Fruit fly (Drosophila melanogaster) whole organism, embryonic: ENCODE data around the gene Snx27.

Experiments
- B-H1 ChIP-seq: fragments of 200-800 bp; sonication (Bioruptor generic); IDR thresholded peaks from 3 replicates; pipeline ENCODE4 v1.3.6; 2022; ENCODE audit warnings: missing biosample characterization, missing genetic modification characterization
- Blimp-1 ChIP-seq: fragments of 200-800 bp; sonication (Bioruptor generic); optimal IDR thresholded peaks from 3 replicates; lab custom pipeline; 2018; ENCODE audit warnings: missing biosample characterization, missing genetic modification characterization, mild to moderate bottlenecking, moderate library complexity, missing genetic modification reagents
- CG10431 ChIP-seq: fragments of 200-800 bp; sonication (Bioruptor generic); optimal IDR thresholded peaks from 3 replicates; lab custom pipeline; 2018; ENCODE audit warnings: missing biosample characterization, mild to moderate bottlenecking, missing genetic modification characterization
- CG12236 ChIP-seq: fragments of 200-800 bp; sonication (Bioruptor generic); optimal IDR thresholded peaks from 2 replicates; lab custom pipeline; 2016; ENCODE audit warnings: missing biosample characterization, missing genetic modification characterization
- CG13624 ChIP-seq: fragments of 200-800 bp; sonication (Bioruptor generic); optimal IDR thresholded peaks from 2 replicates; lab custom pipeline; 2016; ENCODE audit warnings: missing biosample characterization, missing genetic modification characterization
- CG14710 ChIP-seq: fragments of 200-800 bp; sonication (Bioruptor generic); optimal IDR thresholded peaks from 3 replicates; lab custom pipeline; 2019; ENCODE audit warnings: missing biosample characterization, mild to moderate bottlenecking, missing genetic modification characterization, moderate library complexity
- CG14860 ChIP-seq: fragments of 200-800 bp; sonication (Bioruptor generic); IDR thresholded peaks from 3 replicates; pipeline ENCODE4 v1.3.6; 2022; ENCODE audit warnings: missing biosample characterization, missing genetic modification characterization; ENCODE audit not compliant: partially characterized antibody
- CG17328 ChIP-seq: fragments of 200-800 bp; sonication (Bioruptor generic); IDR thresholded peaks from 2 replicates; pipeline ENCODE4 v1.3.6; 2022; ENCODE audit warnings: missing biosample characterization, missing genetic modification characterization
- CG18619 ChIP-seq: fragments of 200-800 bp; sonication (Bioruptor generic); optimal IDR thresholded peaks from 3 replicates; lab custom pipeline; 2017; ENCODE audit warnings: missing biosample characterization, mild to moderate bottlenecking, missing genetic modification characterization
- CG2199 ChIP-seq: fragments of 200-800 bp; sonication (Bioruptor generic); IDR thresholded peaks from 3 replicates; pipeline ENCODE4 v1.3.6; 2022; ENCODE audit warnings: missing biosample characterization, missing genetic modification characterization
- CG31388 ChIP-seq: fragments of 200-800 bp; sonication (Bioruptor generic); optimal IDR thresholded peaks from 2 replicates; lab custom pipeline; 2016; ENCODE audit warnings: missing biosample characterization, missing genetic modification characterization
- CG32772 ChIP-seq: fragments of 200-800 bp; sonication (Bioruptor generic); IDR thresholded peaks from 2 replicates; pipeline ENCODE4 v1.3.6; 2022; ENCODE audit warnings: missing biosample characterization, missing genetic modification characterization
- CG33557 ChIP-seq: fragments of 200-800 bp; sonication (Bioruptor generic); optimal IDR thresholded peaks from 2 replicates; lab custom pipeline; 2019; ENCODE audit warnings: missing biosample characterization, mild to moderate bottlenecking, missing genetic modification characterization, moderate library complexity
- CG34224 ChIP-seq: fragments of 200-800 bp; sonication (Bioruptor generic); IDR thresholded peaks from 3 replicates; pipeline ENCODE4 v1.3.6; 2022; ENCODE audit warnings: missing biosample characterization, missing genetic modification characterization; ENCODE audit not compliant: partially characterized antibody
- CG3995 ChIP-seq: fragments of 200-800 bp; sonication (Bioruptor generic); optimal IDR thresholded peaks from 3 replicates; lab custom pipeline; 2016; ENCODE audit warnings: missing biosample characterization, missing genetic modification characterization
- CG4617 ChIP-seq: fragments of 200-800 bp; sonication (Bioruptor generic); optimal IDR thresholded peaks from 3 replicates; lab custom pipeline; 2016; ENCODE audit warnings: missing biosample characterization, missing genetic modification characterization, borderline replicate concordance
- CG6791 ChIP-seq: fragments of 200-800 bp; sonication (Bioruptor generic); IDR thresholded peaks from 3 replicates; pipeline ENCODE4 v1.3.6; 2022; ENCODE audit warnings: missing biosample characterization, missing genetic modification characterization; ENCODE audit not compliant: partially characterized antibody
- CG6813 ChIP-seq: fragments of 200-800 bp; sonication (Bioruptor generic); optimal IDR thresholded peaks from 2 replicates; lab custom pipeline; 2017; ENCODE audit warnings: missing biosample characterization, missing genetic modification characterization, mild to moderate bottlenecking, moderate library complexity, missing genetic modification reagents
- CG8359 ChIP-seq: fragments of 200-800 bp; sonication (Bioruptor generic); optimal IDR thresholded peaks from 2 replicates; lab custom pipeline; 2017; ENCODE audit warnings: missing biosample characterization, mild to moderate bottlenecking, missing genetic modification characterization, borderline replicate concordance
- HLHmδ ChIP-seq: fragments of 200-800 bp; sonication (Bioruptor generic); optimal IDR thresholded peaks from 2 replicates; lab custom pipeline; 2018; ENCODE audit warnings: missing biosample characterization, mild to moderate bottlenecking, missing genetic modification characterization, moderate library complexity
- Hr78 ChIP-seq, 2 experiments: fragments of 200-800 bp in 1 of 2; fragments of >200 bp in 1 of 2; sonication (Bioruptor generic) in 1 of 2; optimal IDR thresholded peaks; 2 replicates each; lab custom pipeline; 2017 to 2019; ENCODE audit warnings: missing biosample characterization in 2 of 2, missing genetic modification characterization in 2 of 2, mild to moderate bottlenecking in 1 of 2, moderate library complexity in 1 of 2
- Mes4 ChIP-seq: fragments of 200-800 bp; sonication (Bioruptor generic); optimal IDR thresholded peaks from 2 replicates; lab custom pipeline; 2016; ENCODE audit warnings: missing biosample characterization, missing genetic modification characterization
- NFAT ChIP-seq: fragments of 200-800 bp; sonication (Bioruptor generic); IDR thresholded peaks from 2 replicates; pipeline ENCODE4 v1.3.6; 2022; ENCODE audit warnings: missing biosample characterization, missing genetic modification characterization
- Neu2 ChIP-seq: fragments of 200-800 bp; sonication (Bioruptor generic); optimal IDR thresholded peaks from 3 replicates; lab custom pipeline; 2016; ENCODE audit warnings: missing biosample characterization, missing genetic modification characterization, borderline replicate concordance
- Optix ChIP-seq: fragments of 200-800 bp; sonication (Bioruptor generic); IDR thresholded peaks from 3 replicates; pipeline ENCODE4 v1.3.6; 2022; ENCODE audit warnings: missing biosample characterization, missing genetic modification characterization
- Pdp1 ChIP-seq, 2 experiments: fragments of 200-800 bp; sonication (Bioruptor generic); optimal IDR thresholded peaks; 3 replicates each; lab custom pipeline; 2016; ENCODE audit warnings: missing biosample characterization in 2 of 2, missing genetic modification characterization in 2 of 2, mild to moderate bottlenecking in 1 of 2, moderate library complexity in 1 of 2
- Sin3A ChIP-seq: fragments of >200 bp; optimal IDR thresholded peaks from 2 replicates; lab custom pipeline; 2018
- Sox102F ChIP-seq: fragments of 200-800 bp; sonication (Bioruptor generic); optimal IDR thresholded peaks from 2 replicates; lab custom pipeline; 2018; ENCODE audit warnings: missing biosample characterization, mild to moderate bottlenecking, missing genetic modification characterization, moderate library complexity
- Spps ChIP-seq: fragments of 200-800 bp; sonication (Bioruptor generic); optimal IDR thresholded peaks from 2 replicates; lab custom pipeline; 2018; ENCODE audit warnings: missing biosample characterization, mild to moderate bottlenecking, missing genetic modification characterization
- Xbp1 ChIP-seq: fragments of 200-800 bp; sonication (Bioruptor generic); optimal IDR thresholded peaks from 3 replicates; lab custom pipeline; 2016; ENCODE audit warnings: missing biosample characterization, mild to moderate bottlenecking, missing genetic modification characterization
- ara ChIP-seq: fragments of 200-800 bp; sonication (Bioruptor generic); IDR thresholded peaks from 2 replicates; pipeline ENCODE4 v1.3.6; 2022; ENCODE audit warnings: missing biosample characterization, missing genetic modification characterization
- ash1 ChIP-seq: fragments of 200-800 bp; sonication (Bioruptor generic); optimal IDR thresholded peaks from 2 replicates; lab custom pipeline; 2018; ENCODE audit warnings: missing biosample characterization, mild to moderate bottlenecking, missing genetic modification characterization
- btn ChIP-seq: fragments of 200-800 bp; sonication (Bioruptor generic); optimal IDR thresholded peaks from 2 replicates; lab custom pipeline; 2016; ENCODE audit warnings: missing biosample characterization, missing genetic modification characterization
- cg ChIP-seq: fragments of 200-800 bp; sonication (Bioruptor generic); optimal IDR thresholded peaks from 3 replicates; lab custom pipeline; 2019; ENCODE audit warnings: missing biosample characterization, mild to moderate bottlenecking, missing genetic modification characterization, moderate library complexity
- chinmo ChIP-seq: fragments of 200-800 bp; sonication (Bioruptor generic); IDR thresholded peaks from 4 replicates; pipeline ENCODE4 v1.3.6; 2022; ENCODE audit warnings: missing biosample characterization, missing genetic modification characterization; ENCODE audit not compliant: partially characterized antibody
- chn ChIP-seq: fragments of 200-800 bp; sonication (Bioruptor generic); optimal IDR thresholded peaks from 2 replicates; lab custom pipeline; 2016; ENCODE audit warnings: missing biosample characterization, missing genetic modification characterization
- crol ChIP-seq: fragments of 200-800 bp; sonication (Bioruptor generic); IDR thresholded peaks from 2 replicates; pipeline ENCODE4 v1.3.6; 2022; ENCODE audit warnings: missing biosample characterization, missing genetic modification characterization
- gfzf ChIP-seq: fragments of 200-800 bp; sonication (Bioruptor generic); optimal IDR thresholded peaks from 2 replicates; lab custom pipeline; 2016; ENCODE audit warnings: missing biosample characterization, mild to moderate bottlenecking, missing genetic modification characterization, moderate library complexity
- nerfin-2 ChIP-seq: fragments of 200-800 bp; sonication (Bioruptor generic); IDR thresholded peaks from 2 replicates; pipeline ENCODE4 v1.3.6; 2022; ENCODE audit warnings: missing biosample characterization, missing genetic modification characterization; ENCODE audit not compliant: partially characterized antibody
- sisA ChIP-seq: fragments of 200-800 bp; sonication (Bioruptor generic); IDR thresholded peaks from 2 replicates; pipeline ENCODE4 v1.3.6; 2022; ENCODE audit warnings: missing biosample characterization, missing genetic modification characterization
- stc ChIP-seq: fragments of 200-800 bp; sonication (Bioruptor generic); IDR thresholded peaks from 2 replicates; pipeline ENCODE4 v1.3.6; 2022; ENCODE audit warnings: missing biosample characterization, missing genetic modification characterization
- tio ChIP-seq: fragments of 200-800 bp; sonication (Bioruptor generic); optimal IDR thresholded peaks from 2 replicates; lab custom pipeline; 2017; ENCODE audit warnings: missing biosample characterization, missing genetic modification characterization, inconsistent platforms
- tll ChIP-seq, 2 experiments: fragments of 200-800 bp in 1 of 2; fragments of >200 bp in 1 of 2; sonication (Bioruptor generic) in 1 of 2; optimal IDR thresholded peaks; 2 replicates each; lab custom pipeline; 2017 to 2019; ENCODE audit warnings: missing biosample characterization in 2 of 2, missing genetic modification characterization in 2 of 2, mild to moderate bottlenecking in 1 of 2, moderate library complexity in 1 of 2
- twi ChIP-seq: fragments of 200-800 bp; optimal IDR thresholded peaks from 2 replicates; lab custom pipeline; 2019; ENCODE audit warnings: missing biosample characterization, mild to moderate bottlenecking, missing genetic modification characterization, moderate library complexity
- wor ChIP-seq: fragments of 200-800 bp; sonication (Bioruptor generic); IDR thresholded peaks from 2 replicates; pipeline ENCODE4 v1.3.6; 2022; ENCODE audit warnings: missing biosample characterization, missing genetic modification characterization
- z ChIP-seq: fragments of 200-800 bp; sonication (Bioruptor generic); IDR thresholded peaks from 3 replicates; pipeline ENCODE4 v1.3.6; 2022; ENCODE audit warnings: missing biosample characterization, missing genetic modification characterization

The Snx27 gene

DNA sequence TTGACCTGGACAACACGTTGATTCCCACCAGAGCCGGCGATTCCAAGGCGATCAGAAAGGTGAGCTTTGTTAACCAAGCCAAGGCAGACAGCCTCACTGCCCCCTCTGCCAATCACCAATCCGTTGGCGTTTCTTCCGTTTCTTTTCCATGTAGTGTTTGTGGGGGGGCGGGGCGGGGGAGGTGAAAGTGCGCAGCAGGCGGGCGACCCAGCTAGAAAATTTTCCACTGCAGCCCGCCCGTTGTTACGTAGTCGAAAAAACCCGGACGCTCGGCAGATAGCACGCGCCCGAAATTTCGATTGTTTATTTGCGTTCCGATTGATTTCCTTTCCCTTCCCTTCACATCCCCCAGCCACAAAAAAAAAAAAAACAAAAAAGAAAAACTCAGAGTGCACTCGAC is 18.3 kb upstream of the Snx27 start:
- TF ChIP-seq Neu2 (no peak), stc (GFP tag; lab: Robert Waterston, UW) (0 out of 2 replicates have a peak, but pooled peaks have one; percentile 9), CG8359 (GFP tag; lab: Kevin White, UChicago) (no peak), sisA (GFP tag; lab: Robert Waterston, UW) (no peak), CG3995 (GFP tag; lab: Kevin White, UChicago) (no peak), chinmo (GFP tag; lab: Robert Waterston, UW) (0 out of 4 replicates have a peak, but pooled peaks have one; percentile 16), NFAT (GFP tag; lab: Robert Waterston, UW) (peak; percentile 71; the same call in 1 of the 2 replicates), CG2199 (GFP tag; lab: Robert Waterston, UW) (peak; percentile 79; the same call in 1 of the 3 replicates), crol (GFP tag; lab: Robert Waterston, UW) (peak; percentile 92), Blimp-1 (peak; percentile 85), B-H1 (no peak), CG12236 (no peak), CG10431 (GFP tag; lab: Kevin White, UChicago) (peak; percentile 90), btn (GFP tag; lab: Kevin White, UChicago) (no peak), CG18619 (GFP tag; lab: Kevin White, UChicago) (no peak), ash1 (GFP tag; lab: Kevin White, UChicago) (no peak), CG6791 (GFP tag; lab: Robert Waterston, UW) (0 out of 3 replicates have a peak, but pooled peaks have one; percentile 24), Xbp1 (no peak), tll (GFP tag; optimal IDR thresholded peaks at IDR 0.05; lab: Kevin White, UChicago) (no peak), CG33557 (GFP tag; lab: Kevin White, UChicago) (no peak), Pdp1 (GFP tag; optimal IDR thresholded peaks at IDR 0.05; lab: Kevin White, UChicago) (peak in 1 of 2 experiments; percentile 84), ara (GFP tag; lab: Robert Waterston, UW) (no peak), Spps (tag; lab: Kevin White, UChicago) (no peak), Sox102F (GFP tag; lab: Kevin White, UChicago) (no peak), CG32772 (GFP tag; lab: Robert Waterston, UW) (peak; percentile 50; the same call in 1 of the 2 replicates), CG31388 (no peak), nerfin-2 (GFP tag; lab: Robert Waterston, UW) (no peak), z (GFP tag; lab: Robert Waterston, UW) (0 out of 3 replicates have a peak, but pooled peaks have one; percentile 20), HLHmδ (GFP tag; lab: Kevin White, UChicago) (no peak), CG17328 (GFP tag; lab: Robert Waterston, UW) (no peak), Hr78 (GFP tag; optimal IDR thresholded peaks at IDR 0.05; lab: Kevin White, UChicago) (peak in 1 of 2 experiments; percentile 81)

DNA sequence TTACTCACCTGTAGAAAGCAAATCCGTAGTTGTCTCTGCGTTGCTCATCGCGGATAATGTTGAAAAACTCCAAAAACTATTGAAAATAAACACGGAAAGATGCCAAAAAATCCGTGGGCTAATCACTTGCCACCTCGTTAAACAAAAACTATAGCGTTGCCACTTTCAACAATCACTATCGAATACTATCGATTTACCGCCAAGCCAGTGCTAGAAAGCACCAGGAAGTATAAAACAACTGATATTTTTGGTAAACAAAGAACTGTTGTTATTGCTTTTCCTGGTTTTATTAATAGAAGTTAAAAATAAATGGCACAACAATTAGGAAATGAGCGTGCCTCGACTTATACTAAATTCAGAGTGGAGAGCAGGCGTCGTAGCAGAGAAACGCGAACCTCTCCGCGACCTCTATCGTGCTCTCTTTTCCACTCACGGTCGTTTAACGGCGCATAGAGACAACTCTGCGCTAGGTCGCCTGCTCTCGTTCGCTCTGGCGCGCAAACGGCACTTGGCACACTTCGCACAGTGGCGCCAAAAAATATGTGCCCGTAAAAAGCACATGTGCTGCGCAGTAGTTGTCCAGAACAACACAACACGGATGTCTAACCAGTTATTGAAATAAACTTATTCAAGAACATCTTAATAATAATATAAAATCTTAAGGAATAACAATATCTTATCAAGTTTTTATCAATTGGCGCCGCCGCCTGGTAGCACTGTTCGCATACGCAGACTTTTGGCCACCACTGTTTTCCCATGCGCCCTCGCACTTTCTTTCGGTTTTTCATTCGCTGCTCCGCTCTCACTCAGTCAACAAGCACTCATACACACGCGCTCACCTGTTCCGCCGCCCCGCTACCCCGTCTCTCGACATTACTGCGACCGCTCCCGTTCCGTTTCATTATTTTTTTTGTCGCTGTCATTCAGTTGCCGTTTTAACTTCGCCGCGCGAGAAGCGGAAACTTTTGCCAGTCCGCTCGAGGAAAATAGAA is 17.3 kb upstream of the Snx27 start, which contains the start of the genes lin-52 and CG15771:
TSS of gene lin-52 (minus strand) at position 122 of the 992 bp plus-strand sequence.
TSS of gene CG15771 (plus strand) at position 738 of the 992 bp plus-strand sequence.
- TF ChIP-seq cg (GFP tag; lab: Kevin White, UChicago) (peak; percentile 70), CG13624 (GFP tag; lab: Kevin White, UChicago) (peak; percentile 78), Mes4 (GFP tag; lab: Kevin White, UChicago) (peak; percentile 60), Optix (peak; percentile 95), wor (GFP tag; lab: Robert Waterston, UW) (peak; percentile 95), chn (GFP tag; lab: Kevin White, UChicago) (peak; percentile 88), CG4617 (peak; percentile 17), CG34224 (GFP tag; lab: Robert Waterston, UW) (peak; percentile 64; the same call in 2 of the 3 replicates), tio (GFP tag; lab: Kevin White, UChicago) (peak; percentile 93), Sin3A (peak; percentile 83), CG6813 (GFP tag; lab: Kevin White, UChicago) (peak; percentile 94), gfzf (GFP tag; lab: Kevin White, UChicago) (peak; percentile 53), Pdp1 (GFP tag; optimal IDR thresholded peaks at IDR 0.05; lab: Kevin White, UChicago) (peak; percentile 63 to 86), twi (peak; percentile 91), CG14860 (GFP tag; lab: Robert Waterston, UW) (no peak), CG14710 (peak; percentile 90)
